Fruit fly (Drosophila melanogaster): ENCODE data around the gene CG7083.

CG7083 gene

dm6 chr3L:8360643-8361110, 20.1 kb downstream of the CG7083 start, which contains the start of gene Idh (continued):
- TF ChIP-seq svp (GFP tag) (peak; percentile 84), CG8319 (GFP tag; optimal IDR thresholded peaks at IDR 0.05) (no peak)

- TF ChIP-seq acj6 (GFP tag; optimal IDR thresholded peaks at IDR 0.05): no peak
- TF ChIP-seq CG3919 (GFP tag; optimal IDR thresholded peaks at IDR 0.05): no peak
- no peak for TF ChIP-seq CG32006 (GFP tag; optimal IDR thresholded peaks at IDR 0.05)
Measured at dm6 chr3L:8363266-8363665, 22.7 kb downstream of the CG7083 start.

dm6 chr3L:8368694-8369344, 28.2 kb downstream of the CG7083 start:
- TF ChIP-seq CG32006 (GFP tag; optimal IDR thresholded peaks at IDR 0.05) (peak; percentile 11), Hr39 (GFP tag; optimal IDR thresholded peaks at IDR 0.05) (peak; percentile 75), CG6854 (GFP tag; optimal IDR thresholded peaks at IDR 0.05) (peak; percentile 4), CG6163 (GFP tag; IDR thresholded peaks at IDR 0.05) (peak; percentile 54; the same call in 1 of the 3 replicates), CG4318 (GFP tag; optimal IDR thresholded peaks at IDR 0.05) (no peak), dsx (GFP tag; optimal IDR thresholded peaks at IDR 0.05; ENCODE audit: poor library complexity, severe bottlenecking) (no peak), svp (GFP tag) (peak; percentile 88), esn (GFP tag; optimal IDR thresholded peaks at IDR 0.05) (peak; percentile 76), Eip75B (GFP tag; optimal IDR thresholded peaks at IDR 0.05) (no peak), Eip93F (GFP tag; optimal IDR thresholded peaks at IDR 0.05) (peak; percentile 2), pdm3 (GFP tag; optimal IDR thresholded peaks at IDR 0.05) (peak; percentile 23), Eip78C (GFP tag) (peak; percentile 60), Sox14 (GFP tag; optimal IDR thresholded peaks at IDR 0.05) (peak; percentile 47), CG16779 (tag; optimal IDR thresholded peaks at IDR 0.05) (no peak), Smox (GFP tag; optimal IDR thresholded peaks at IDR 0.05) (peak; percentile 76), CG11902 (GFP tag; optimal IDR thresholded peaks at IDR 0.05) (peak; percentile 44), lz (GFP tag; optimal IDR thresholded peaks at IDR 0.05) (peak; percentile 56), Gug (GFP tag; IDR thresholded peaks at IDR 0.05) (no peak), topi (GFP tag; optimal IDR thresholded peaks at IDR 0.05) (peak; percentile 83), CG8632 (GFP tag; optimal IDR thresholded peaks at IDR 0.05) (peak; percentile 3), Sox102F (GFP tag; optimal IDR thresholded peaks at IDR 0.05) (peak; percentile 60), Lpt (GFP tag; optimal IDR thresholded peaks at IDR 0.05) (no peak), CG6792 (GFP tag; optimal IDR thresholded peaks at IDR 0.05) (peak; percentile 22), vri (GFP tag; optimal IDR thresholded peaks at IDR 0.05) (peak; percentile 42), Ets21C (GFP tag; optimal IDR thresholded peaks at IDR 0.05) (peak; percentile 48), CG3919 (GFP tag; optimal IDR thresholded peaks at IDR 0.05) (peak; percentile 42), Met (GFP tag; optimal IDR thresholded peaks at IDR 0.05) (peak; percentile 84), CG31627 (GFP tag; optimal IDR thresholded peaks at IDR 0.05) (peak; percentile 78), cyc (GFP tag; optimal IDR thresholded peaks at IDR 0.05) (peak; percentile 77), acj6 (GFP tag; optimal IDR thresholded peaks at IDR 0.05) (peak; percentile 35), CG3032 (tag; optimal IDR thresholded peaks at IDR 0.05) (no peak)

- TF ChIP-seq Sox15 (GFP tag; optimal IDR thresholded peaks at IDR 0.05): no peak
- no peak for TF ChIP-seq CG6276 (GFP tag; optimal IDR thresholded peaks at IDR 0.05)
- no peak for TF ChIP-seq fkh (GFP tag; optimal IDR thresholded peaks at IDR 0.05)
- peak; percentile 79 for TF ChIP-seq Blimp-1 (GFP tag; optimal IDR thresholded peaks at IDR 0.05)
- no peak for TF ChIP-seq CG31627 (GFP tag; optimal IDR thresholded peaks at IDR 0.05)
- TF ChIP-seq lz (GFP tag; optimal IDR thresholded peaks at IDR 0.05): no peak
- TF ChIP-seq CG1621 (tag; optimal IDR thresholded peaks at IDR 0.05): no peak
- no peak for TF ChIP-seq CG9139 (GFP tag; optimal IDR thresholded peaks at IDR 0.05)
- TF ChIP-seq Sox102F (GFP tag; optimal IDR thresholded peaks at IDR 0.05): peak; percentile 0
- TF ChIP-seq Eip78C (GFP tag): peak; percentile 8
- no peak for TF ChIP-seq fd59A (GFP tag; optimal IDR thresholded peaks at IDR 0.05)
- no peak for TF ChIP-seq Smox (GFP tag; optimal IDR thresholded peaks at IDR 0.05)
- no peak for TF ChIP-seq Hr4 (GFP tag; optimal IDR thresholded peaks at IDR 0.05)
- no peak for TF ChIP-seq Hr38 (GFP tag; optimal IDR thresholded peaks at IDR 0.05)
- peak; percentile 18 for TF ChIP-seq CG6854 (GFP tag; optimal IDR thresholded peaks at IDR 0.05)
- no peak for TF ChIP-seq CG7368 (GFP tag; optimal IDR thresholded peaks at IDR 0.05)
- no peak for TF ChIP-seq esn (GFP tag; optimal IDR thresholded peaks at IDR 0.05)
- TF ChIP-seq CG16779 (tag; optimal IDR thresholded peaks at IDR 0.05): no peak
- TF ChIP-seq Ets21C (GFP tag; optimal IDR thresholded peaks at IDR 0.05): no peak
- peak; percentile 50 for TF ChIP-seq svp (GFP tag)
- TF ChIP-seq Eip75B (GFP tag; optimal IDR thresholded peaks at IDR 0.05): no peak
Measured at dm6 chr3L:8369456-8369855, 28.9 kb downstream of the CG7083 start.

Data from whole organism, prepupa.